Fruit fly (Drosophila melanogaster): ENCODE data around the gene rpr.
A peak's percentile ranks its signal among the peaks of the same experiment; 100 is the strongest.

The rpr gene

dm6 chr3L:18349090-18349709, 49.0 kb downstream of the rpr start (continued):
- TF ChIP-seq pnt (GFP tag; optimal IDR thresholded peaks at IDR 0.05) (no peak), CG15011 (GFP tag; optimal IDR thresholded peaks at IDR 0.05) (no peak), croc (GFP tag; conservative IDR thresholded peaks at IDR 0.05) (no peak), CG11247 (GFP tag; IDR thresholded peaks at IDR 0.05) (no peak), bowl (GFP tag; IDR thresholded peaks at IDR 0.05) (no peak), CG1602 (GFP tag; optimal IDR thresholded peaks at IDR 0.05) (peak; percentile 46), CG13775 (GFP tag; optimal IDR thresholded peaks at IDR 0.05) (peak; percentile 55), zfh1 (GFP tag; IDR thresholded peaks at IDR 0.05) (peak; percentile 76), toy (GFP tag; IDR thresholded peaks at IDR 0.05) (no peak), CG10462 (GFP tag; optimal IDR thresholded peaks at IDR 0.05) (peak; percentile 13), oc (tag; optimal IDR thresholded peaks at IDR 0.05) (no peak), CG7839 (tag; optimal IDR thresholded peaks at IDR 0.05) (peak; percentile 60), salm (tag; optimal IDR thresholded peaks at IDR 0.05) (no peak), Lpt (GFP tag; optimal IDR thresholded peaks at IDR 0.05) (no peak), vfl (GFP tag; optimal IDR thresholded peaks at IDR 0.05) (no peak), H2.0 (GFP tag; IDR thresholded peaks at IDR 0.05) (no peak), CG6689 (GFP tag; IDR thresholded peaks at IDR 0.05) (peak; percentile 64), CG17612 (GFP tag; IDR thresholded peaks at IDR 0.05) (no peak), Camta (GFP tag; optimal IDR thresholded peaks at IDR 0.05) (no peak), CG10366 (GFP tag; IDR thresholded peaks at IDR 0.05) (no peak), dati (GFP tag; IDR thresholded peaks at IDR 0.05) (no peak), lab (GFP tag; optimal IDR thresholded peaks at IDR 0.05) (no peak), Elba2 (GFP tag; optimal IDR thresholded peaks at IDR 0.05) (no peak), aop (GFP tag; IDR thresholded peaks at IDR 0.05) (no peak), Kr (GFP tag; optimal IDR thresholded peaks at IDR 0.05) (no peak), CG7987 (GFP tag; optimal IDR thresholded peaks at IDR 0.05) (no peak), dm (GFP tag; optimal IDR thresholded peaks at IDR 0.05) (no peak), Rx (GFP tag; IDR thresholded peaks at IDR 0.05) (0 out of 2 replicates have a peak, but pooled peaks have one; percentile 27), B-H1 (GFP tag; IDR thresholded peaks at IDR 0.05) (no peak), B-H2 (GFP tag; optimal IDR thresholded peaks at IDR 0.05) (no peak), Adf1 (GFP tag; IDR thresholded peaks at IDR 0.05) (no peak), CG12942 (GFP tag; optimal IDR thresholded peaks at IDR 0.05) (no peak), CG12769 (tag; optimal IDR thresholded peaks at IDR 0.05) (no peak), lmd (GFP tag; IDR thresholded peaks at IDR 0.05) (no peak), bbx (GFP tag; IDR thresholded peaks at IDR 0.05; ENCODE audit: partially characterized antibody) (no peak), Stat92E (GFP tag; optimal IDR thresholded peaks at IDR 0.05) (peak in 1 of 3 experiments; percentile 15), CG7786 (GFP tag; optimal IDR thresholded peaks at IDR 0.05) (no peak), Trl (optimal IDR thresholded peaks at IDR 0.05) (no peak), Trl (GFP tag; optimal IDR thresholded peaks at IDR 0.05) (no peak), unpg (GFP tag; optimal IDR thresholded peaks at IDR 0.05) (peak; percentile 66), CG3281 (GFP tag; optimal IDR thresholded peaks at IDR 0.05) (no peak), sim (GFP tag; IDR thresholded peaks at IDR 0.05) (peak; percentile 50; the same call in 1 of the 2 replicates), Doc3 (GFP tag; IDR thresholded peaks at IDR 0.05; ENCODE audit: partially characterized antibody) (no peak), disco-r (GFP tag; optimal IDR thresholded peaks at IDR 0.05) (no peak), CG4617 (GFP tag; optimal IDR thresholded peaks at IDR 0.05; ENCODE audit: borderline replicate concordance) (peak; percentile 1), Nf-YA (GFP tag; IDR thresholded peaks at IDR 0.05) (no peak), NC2β (GFP tag; optimal IDR thresholded peaks at IDR 0.05) (no peak), stwl (tag; optimal IDR thresholded peaks at IDR 0.05) (peak; percentile 15), CG1603 (tag; optimal IDR thresholded peaks at IDR 0.05) (no peak), fd3F (GFP tag; optimal IDR thresholded peaks at IDR 0.05) (no peak), p53 (GFP tag; optimal IDR thresholded peaks at IDR 0.05) (no peak), ap (GFP tag; IDR thresholded peaks at IDR 0.05) (peak; percentile 3; the same call in 1 of the 2 replicates)

Measured in whole organism, embryonic.